Worm (Caenorhabditis elegans): ENCODE results near the gene nhr-209.

ce11 chrV:12075983-12076382 lies 22.0 kb upstream of the nhr-209 start:
- TF ChIP-seq mab-5 (tag; optimal IDR thresholded peaks at IDR 0.05) = no peak
- no peak for TF ChIP-seq elt-3 (tag; optimal IDR thresholded peaks at IDR 0.05)
- no peak for TF ChIP-seq lin-13 (tag; optimal IDR thresholded peaks at IDR 0.05)
- no peak for TF ChIP-seq nhr-2 (tag; optimal IDR thresholded peaks at IDR 0.05)
- TF ChIP-seq snpc-4 (tag; optimal IDR thresholded peaks at IDR 0.05) = no peak
- no peak for TF ChIP-seq unc-62 (GFP tag; optimal IDR thresholded peaks at IDR 0.05)
- no peak for TF ChIP-seq nhr-237 (tag; optimal IDR thresholded peaks at IDR 0.05)
- no peak for TF ChIP-seq ceh-39 (tag; optimal IDR thresholded peaks at IDR 0.05)
- TF ChIP-seq nhr-28 (tag; optimal IDR thresholded peaks at IDR 0.05) = no peak
- no peak for TF ChIP-seq pha-4 (tag; optimal IDR thresholded peaks at IDR 0.05)
